Fruit fly (Drosophila melanogaster) whole organism, adult: ENCODE data around the gene MTF-1.

Experiments used
- CG12768 ChIP-seq: fragments of 200-800 bp; sonication (Bioruptor generic); optimal IDR thresholded peaks from 2 replicates; lab custom pipeline; 2017; ENCODE audit warnings: missing biosample characterization, missing genetic modification characterization, mild to moderate bottlenecking, moderate library complexity, missing genetic modification reagents
- CG14711 ChIP-seq: fragments of 200-800 bp; sonication (Bioruptor generic); optimal IDR thresholded peaks from 2 replicates; lab custom pipeline; 2018; ENCODE audit warnings: missing biosample characterization, mild to moderate bottlenecking, missing genetic modification characterization, moderate library complexity
- CG7045 ChIP-seq: fragments of 200-800 bp; sonication (Bioruptor generic); optimal IDR thresholded peaks from 2 replicates; lab custom pipeline; 2017; ENCODE audit warnings: missing biosample characterization, mild to moderate bottlenecking, missing genetic modification characterization
- Crg-1 ChIP-seq: fragments of 200-800 bp; sonication (Bioruptor generic); optimal IDR thresholded peaks from 2 replicates; lab custom pipeline; 2016; ENCODE audit warnings: missing biosample characterization, missing genetic modification characterization
- Hr96 ChIP-seq: fragments of 200-800 bp; sonication (Bioruptor generic); optimal IDR thresholded peaks from 2 replicates; lab custom pipeline; 2016; ENCODE audit warnings: missing biosample characterization, missing genetic modification characterization
- bab1 ChIP-seq: fragments of 200-800 bp; sonication (Bioruptor generic); optimal IDR thresholded peaks from 3 replicates; lab custom pipeline; 2019; ENCODE audit warnings: missing biosample characterization, mild to moderate bottlenecking, missing genetic modification characterization, moderate library complexity
- cnc ChIP-seq, 2 experiments: fragments of >200 bp; optimal IDR thresholded peaks; 2 replicates each; lab custom pipeline; 2017

- TF ChIP-seq bab1 (GFP tag; lab: Kevin White, UChicago) (no peak), Crg-1 (no peak), CG7045 (GFP tag; lab: Kevin White, UChicago) (no peak), Hr96 (GFP tag; lab: Kevin White, UChicago) (no peak), CG12768 (GFP tag; lab: Kevin White, UChicago) (no peak), CG14711 (no peak), cnc (optimal IDR thresholded peaks at IDR 0.05; lab: Kevin White, UChicago) (no peak)
These were observed 37.7 kb downstream of the MTF-1 start for dm6 chr3L:9467763-9468206.
